Fruit fly (Drosophila melanogaster) whole organism, embryonic: Measurements from ENCODE around the gene Kdm5.
A peak's percentile ranks its signal among the peaks of the same experiment; 100 is the strongest.

ENCODE experiments used
- Atf3 ChIP-seq: fragments of 200-800 bp; sonication (Bioruptor generic); optimal IDR thresholded peaks from 3 replicates; lab custom pipeline; 2016; ENCODE audit warnings: missing biosample characterization, missing genetic modification characterization
- Bgb ChIP-seq: fragments of 200-800 bp; sonication (Bioruptor generic); IDR thresholded peaks from 2 replicates; pipeline ENCODE4 v1.3.6; 2022; ENCODE audit warnings: missing biosample characterization, missing genetic modification characterization; ENCODE audit not compliant: partially characterized antibody
- CG10462 ChIP-seq: fragments of 200-800 bp; sonication (Bioruptor generic); optimal IDR thresholded peaks from 2 replicates; lab custom pipeline; 2016; ENCODE audit warnings: missing biosample characterization, missing genetic modification characterization
- CG11456 ChIP-seq: fragments of 200-800 bp; sonication (Bioruptor generic); IDR thresholded peaks from 3 replicates; pipeline ENCODE4 v1.3.6; 2022; ENCODE audit warnings: missing biosample characterization, missing genetic modification characterization
- CG1233 ChIP-seq: fragments of 200-800 bp; sonication (Bioruptor generic); optimal IDR thresholded peaks from 4 replicates; lab custom pipeline; 2018; ENCODE audit warnings: missing biosample characterization, mild to moderate bottlenecking, missing genetic modification characterization
- CG12744 ChIP-seq: fragments of 200-800 bp; sonication (Bioruptor generic); optimal IDR thresholded peaks from 2 replicates; lab custom pipeline; 2016; ENCODE audit warnings: missing biosample characterization, missing genetic modification characterization
- CG2889 ChIP-seq: fragments of 200-800 bp; sonication (Bioruptor generic); IDR thresholded peaks from 3 replicates; pipeline ENCODE4 v1.3.6; 2022; ENCODE audit warnings: missing biosample characterization, missing genetic modification characterization
- CG31388 ChIP-seq: fragments of 200-800 bp; sonication (Bioruptor generic); optimal IDR thresholded peaks from 2 replicates; lab custom pipeline; 2016; ENCODE audit warnings: missing biosample characterization, missing genetic modification characterization
- CG34376 ChIP-seq: fragments of 200-800 bp; sonication (Bioruptor generic); optimal IDR thresholded peaks from 2 replicates; lab custom pipeline; 2018; ENCODE audit warnings: missing biosample characterization, mild to moderate bottlenecking, missing genetic modification characterization
- CG6254 ChIP-seq: fragments of 200-800 bp; sonication (Bioruptor generic); optimal IDR thresholded peaks from 3 replicates; lab custom pipeline; 2017; ENCODE audit warnings: mild to moderate bottlenecking, missing biosample characterization, missing genetic modification reagents, missing genetic modification characterization
- CG6272 ChIP-seq: fragments of 200-800 bp; sonication (Bioruptor generic); IDR thresholded peaks from 2 replicates; pipeline ENCODE4 v1.3.6; 2022; ENCODE audit warnings: missing biosample characterization, missing genetic modification characterization
- CG7786 ChIP-seq: fragments of 200-800 bp; sonication (Bioruptor generic); optimal IDR thresholded peaks from 2 replicates; lab custom pipeline; 2016; ENCODE audit warnings: missing biosample characterization, missing genetic modification characterization
- CG8388 ChIP-seq: fragments of 200-800 bp; sonication (Bioruptor generic); optimal IDR thresholded peaks from 2 replicates; lab custom pipeline; 2019; ENCODE audit warnings: missing biosample characterization, mild to moderate bottlenecking, missing genetic modification characterization, moderate library complexity
- CG9797 ChIP-seq: fragments of 200-800 bp; sonication (Bioruptor generic); optimal IDR thresholded peaks from 3 replicates; lab custom pipeline; 2018; ENCODE audit warnings: missing biosample characterization, mild to moderate bottlenecking, missing genetic modification characterization
- Camta ChIP-seq: fragments of 200-800 bp; sonication (Bioruptor generic); optimal IDR thresholded peaks from 2 replicates; lab custom pipeline; 2016; ENCODE audit warnings: missing biosample characterization, missing genetic modification characterization
- CrebB ChIP-seq: fragments of 200-800 bp; sonication (Bioruptor generic); optimal IDR thresholded peaks from 3 replicates; lab custom pipeline; 2018; ENCODE audit warnings: missing biosample characterization, mild to moderate bottlenecking, missing genetic modification characterization
- Deaf1 ChIP-seq: fragments of 200-800 bp; optimal IDR thresholded peaks from 3 replicates; lab custom pipeline; 2019; ENCODE audit warnings: missing biosample characterization, mild to moderate bottlenecking, missing genetic modification characterization, moderate library complexity
- Dek ChIP-seq: fragments of 200-800 bp; sonication (Bioruptor generic); optimal IDR thresholded peaks from 3 replicates; lab custom pipeline; 2019; ENCODE audit warnings: missing biosample characterization, mild to moderate bottlenecking, missing genetic modification characterization, moderate library complexity
- HLH3B ChIP-seq: fragments of 200-800 bp; sonication (Bioruptor generic); IDR thresholded peaks from 2 replicates; pipeline ENCODE4 v1.3.6; 2022; ENCODE audit warnings: missing biosample characterization, missing genetic modification characterization
- Hr51 ChIP-seq, 2 experiments: fragments of 200-800 bp; sonication (Bioruptor generic); optimal IDR thresholded peaks; 2 replicates in 1 of 2; 3 replicates in 1 of 2; lab custom pipeline; 2016 to 2018; ENCODE audit warnings: missing biosample characterization in 2 of 2, missing genetic modification characterization in 2 of 2, mild to moderate bottlenecking in 1 of 2, moderate library complexity in 1 of 2
- Kr ChIP-seq: fragments of 200-800 bp; sonication (Bioruptor generic); optimal IDR thresholded peaks from 2 replicates; lab custom pipeline; 2017; ENCODE audit warnings: missing biosample characterization, mild to moderate bottlenecking, missing genetic modification characterization
- MTF-1 ChIP-seq: fragments of 200-800 bp; sonication (Bioruptor generic); optimal IDR thresholded peaks from 2 replicates; lab custom pipeline; 2018; ENCODE audit warnings: missing biosample characterization, mild to moderate bottlenecking, missing genetic modification characterization, borderline replicate concordance
- NfI ChIP-seq: fragments of 200-800 bp; sonication (Bioruptor generic); optimal IDR thresholded peaks from 3 replicates; lab custom pipeline; 2018; ENCODE audit warnings: missing biosample characterization, mild to moderate bottlenecking, missing genetic modification characterization, moderate library complexity
- Pdp1 ChIP-seq, 2 experiments: fragments of 200-800 bp; sonication (Bioruptor generic); optimal IDR thresholded peaks; 3 replicates each; lab custom pipeline; 2016; ENCODE audit warnings: missing biosample characterization in 2 of 2, missing genetic modification characterization in 2 of 2, mild to moderate bottlenecking in 1 of 2, moderate library complexity in 1 of 2
- Scr ChIP-seq: fragments of 200-800 bp; sonication (Bioruptor generic); IDR thresholded peaks from 2 replicates; pipeline ENCODE4 v1.3.6; 2022; ENCODE audit warnings: missing biosample characterization, missing genetic modification characterization; ENCODE audit not compliant: partially characterized antibody
- Sox100B ChIP-seq: fragments of 200-800 bp; sonication (Bioruptor generic); optimal IDR thresholded peaks from 3 replicates; lab custom pipeline; 2018; ENCODE audit warnings: missing biosample characterization, mild to moderate bottlenecking, missing genetic modification characterization
- al ChIP-seq: fragments of 200-800 bp; sonication (Bioruptor generic); IDR thresholded peaks from 2 replicates; pipeline ENCODE4 v1.3.6; 2022; ENCODE audit warnings: missing biosample characterization, missing genetic modification characterization
- bcd ChIP-seq: fragments of 200-800 bp; sonication (Bioruptor generic); optimal IDR thresholded peaks from 2 replicates; lab custom pipeline; 2017; ENCODE audit warnings: missing biosample characterization, mild to moderate bottlenecking, missing genetic modification characterization
- crp ChIP-seq, 2 experiments: fragments of 200-800 bp; sonication (Bioruptor generic); optimal IDR thresholded peaks; 2 replicates in 1 of 2; 3 replicates in 1 of 2; lab custom pipeline; 2017; ENCODE audit warnings: missing biosample characterization in 2 of 2, missing genetic modification characterization in 2 of 2, mild to moderate bottlenecking in 1 of 2, moderate library complexity in 1 of 2
- da ChIP-seq: fragments of 200-800 bp; sonication (Bioruptor generic); optimal IDR thresholded peaks from 2 replicates; lab custom pipeline; 2016; ENCODE audit warnings: missing biosample characterization, missing genetic modification characterization
- dati ChIP-seq: fragments of 200-800 bp; sonication (Bioruptor generic); IDR thresholded peaks from 2 replicates; pipeline ENCODE4 v1.3.6; 2022; ENCODE audit warnings: missing biosample characterization, missing genetic modification characterization
- dimm ChIP-seq: fragments of 200-800 bp; sonication (Bioruptor generic); IDR thresholded peaks from 2 replicates; pipeline ENCODE4 v1.3.6; 2022; ENCODE audit warnings: missing biosample characterization, missing genetic modification characterization
- dpn ChIP-seq, 2 experiments: fragments of 200-800 bp; sonication (Bioruptor generic); optimal IDR thresholded peaks; 3 replicates each; lab custom pipeline; 2016; ENCODE audit warnings: missing biosample characterization in 2 of 2, missing genetic modification characterization in 2 of 2
- fd102C ChIP-seq: fragments of 200-800 bp; sonication (Bioruptor generic); optimal IDR thresholded peaks from 2 replicates; lab custom pipeline; 2018; ENCODE audit warnings: missing biosample characterization, mild to moderate bottlenecking, missing genetic modification characterization, moderate library complexity
- fd96Cb ChIP-seq: fragments of 200-800 bp; sonication (Bioruptor generic); optimal IDR thresholded peaks from 2 replicates; lab custom pipeline; 2018; ENCODE audit warnings: missing biosample characterization, mild to moderate bottlenecking, missing genetic modification characterization, moderate library complexity
- gfzf ChIP-seq: fragments of 200-800 bp; sonication (Bioruptor generic); optimal IDR thresholded peaks from 2 replicates; lab custom pipeline; 2016; ENCODE audit warnings: missing biosample characterization, mild to moderate bottlenecking, missing genetic modification characterization, moderate library complexity
- hb ChIP-seq: fragments of 200-800 bp; sonication (Bioruptor generic); IDR thresholded peaks from 3 replicates; pipeline ENCODE4 v1.3.6; 2022; ENCODE audit warnings: missing biosample characterization, missing genetic modification characterization; ENCODE audit not compliant: partially characterized antibody
- ken ChIP-seq: fragments of 200-800 bp; sonication (Bioruptor generic); IDR thresholded peaks from 3 replicates; pipeline ENCODE4 v1.3.6; 2022; ENCODE audit warnings: missing biosample characterization, missing genetic modification characterization
- lbe ChIP-seq: fragments of 200-800 bp; sonication (Bioruptor generic); optimal IDR thresholded peaks from 2 replicates; lab custom pipeline; 2016; ENCODE audit warnings: missing biosample characterization, mild to moderate bottlenecking, missing genetic modification characterization
- maf-S ChIP-seq: fragments of 200-800 bp; sonication (Bioruptor generic); optimal IDR thresholded peaks from 2 replicates; lab custom pipeline; 2016; ENCODE audit warnings: missing biosample characterization, missing genetic modification characterization
- mirr ChIP-seq: fragments of 200-800 bp; sonication (Bioruptor generic); optimal IDR thresholded peaks from 3 replicates; lab custom pipeline; 2018; ENCODE audit warnings: missing biosample characterization, mild to moderate bottlenecking, missing genetic modification characterization
- nmo ChIP-seq: fragments of 200-800 bp; sonication (Bioruptor generic); optimal IDR thresholded peaks from 2 replicates; lab custom pipeline; 2018; ENCODE audit warnings: missing biosample characterization, mild to moderate bottlenecking, missing genetic modification characterization, moderate library complexity
- odd ChIP-seq: fragments of 200-800 bp; sonication (Bioruptor generic); optimal IDR thresholded peaks from 2 replicates; lab custom pipeline; 2017; ENCODE audit warnings: missing biosample characterization, mild to moderate bottlenecking, missing genetic modification characterization
- prd ChIP-seq, 3 experiments: fragments of >200 bp in 2 of 3; fragments of 200-800 bp in 1 of 3; sonication (Bioruptor generic) in 1 of 3; optimal IDR thresholded peaks in 2 of 3; IDR thresholded peaks in 1 of 3; 2 replicates in 2 of 3; 3 replicates in 1 of 3; pipeline versions ENCODE4 v1.3.6 to Lab custom; 2017 to 2022; ENCODE audit warnings: missing biosample characterization in 1 of 3, missing genetic modification characterization in 1 of 3
- row ChIP-seq: fragments of 200-800 bp; sonication (Bioruptor generic); IDR thresholded peaks from 3 replicates; pipeline ENCODE4 v1.3.6; 2022; ENCODE audit warnings: missing biosample characterization, missing genetic modification characterization
- so ChIP-seq: fragments of 200-800 bp; sonication (Bioruptor generic); IDR thresholded peaks from 3 replicates; pipeline ENCODE4 v1.3.6; 2022; ENCODE audit warnings: missing biosample characterization, missing genetic modification characterization
- usp ChIP-seq: fragments of >200 bp; optimal IDR thresholded peaks from 2 replicates; lab custom pipeline; 2017; ENCODE audit warnings: missing biosample characterization, missing genetic modification characterization
- zf30C ChIP-seq: fragments of 200-800 bp; sonication (Bioruptor generic); optimal IDR thresholded peaks from 3 replicates; lab custom pipeline; 2018; ENCODE audit warnings: missing biosample characterization, mild to moderate bottlenecking, missing genetic modification characterization

Kdm5 gene

dm6 chr2L:5948775-5949526 is 50.4 kb downstream of the Kdm5 start, which contains the start of gene CG9044 (continued):
- no peak for TF ChIP-seq dimm (GFP tag; lab: Robert Waterston, UW)
- TF ChIP-seq Bgb (GFP tag; lab: Robert Waterston, UW): peak; percentile 89
- peak; percentile 50 for TF ChIP-seq al
- TF ChIP-seq odd (GFP tag; lab: Kevin White, UChicago): no peak
- TF ChIP-seq CG6272 (GFP tag; lab: Robert Waterston, UW): no peak; the same call in none of the 2 replicates
- TF ChIP-seq CG10462 (GFP tag; lab: Kevin White, UChicago): no peak
- TF ChIP-seq CrebB: no peak
- peak; percentile 96 for TF ChIP-seq Scr
- no peak for TF ChIP-seq Sox100B (GFP tag; lab: Kevin White, UChicago)
- TF ChIP-seq NfI (GFP tag; lab: Kevin White, UChicago): peak; percentile 53
- TF ChIP-seq maf-S: peak; percentile 38
- peak; percentile 59 to 72 for TF ChIP-seq dpn (GFP tag; optimal IDR thresholded peaks at IDR 0.05; lab: Kevin White, UChicago)
- TF ChIP-seq CG7786 (GFP tag; lab: Kevin White, UChicago): peak; percentile 57
- TF ChIP-seq Deaf1 (tag; lab: Kevin White, UChicago): no peak
- TF ChIP-seq prd (optimal IDR thresholded peaks at IDR 0.05; lab: Kevin White, UChicago): no peak
- peak; percentile 60 for TF ChIP-seq prd (GFP tag; IDR thresholded peaks at IDR 0.05; lab: Robert Waterston, UW)
- no peak for TF ChIP-seq crp (GFP tag; optimal IDR thresholded peaks at IDR 0.05; lab: Kevin White, UChicago)
- TF ChIP-seq HLH3B: no peak
- peak; percentile 89 for TF ChIP-seq hb (GFP tag; lab: Robert Waterston, UW)
- TF ChIP-seq row (GFP tag; lab: Robert Waterston, UW): peak; percentile 94
- TF ChIP-seq zf30C: no peak
- 0 out of 3 replicates have a peak, but pooled peaks have one; percentile 33 for TF ChIP-seq CG11456 (GFP tag; lab: Robert Waterston, UW)
- no peak for TF ChIP-seq dati
- peak; percentile 67 to 69 for TF ChIP-seq Pdp1 (GFP tag; optimal IDR thresholded peaks at IDR 0.05; lab: Kevin White, UChicago)
- TF ChIP-seq CG8388: no peak
- no peak for TF ChIP-seq CG34376 (GFP tag; lab: Kevin White, UChicago)
- no peak for TF ChIP-seq usp (GFP tag; lab: Kevin White, UChicago)
- TF ChIP-seq nmo (GFP tag; lab: Kevin White, UChicago): peak; percentile 82
- 0 out of 3 replicates have a peak, but pooled peaks have one; percentile 31 for TF ChIP-seq so
- TF ChIP-seq CG31388 (GFP tag; lab: Kevin White, UChicago): no peak
- TF ChIP-seq ken (GFP tag; lab: Robert Waterston, UW): 0 out of 3 replicates have a peak, but pooled peaks have one; percentile 28
- peak; percentile 30 for TF ChIP-seq Dek (tag; lab: Kevin White, UChicago)
- no peak for TF ChIP-seq bcd (GFP tag; lab: Kevin White, UChicago)
- TF ChIP-seq Kr: no peak
- no peak for TF ChIP-seq MTF-1
- peak; percentile 42 for TF ChIP-seq Camta (GFP tag; lab: Kevin White, UChicago)
- TF ChIP-seq da (GFP tag; lab: Kevin White, UChicago): no peak
- no peak for TF ChIP-seq CG9797 (GFP tag; lab: Kevin White, UChicago)
- no peak for TF ChIP-seq CG12744 (GFP tag; lab: Kevin White, UChicago)
- TF ChIP-seq lbe (GFP tag; lab: Kevin White, UChicago): peak; percentile 65
- TF ChIP-seq fd102C: no peak
- TF ChIP-seq Atf3: peak; percentile 37
- TF ChIP-seq gfzf (GFP tag; lab: Kevin White, UChicago): peak; percentile 19
- TF ChIP-seq Hr51 (GFP tag; optimal IDR thresholded peaks at IDR 0.05; lab: Kevin White, UChicago): peak in 1 of 2 experiments; percentile 66
- TF ChIP-seq CG6254 (GFP tag; lab: Kevin White, UChicago): no peak
- TF ChIP-seq CG1233 (GFP tag; lab: Kevin White, UChicago): peak; percentile 39
- TF ChIP-seq fd96Cb (tag; lab: Kevin White, UChicago): peak; percentile 37
- no peak for TF ChIP-seq mirr (GFP tag; lab: Kevin White, UChicago)
- TF ChIP-seq CG2889 (GFP tag; lab: Robert Waterston, UW): 0 out of 3 replicates have a peak, but pooled peaks have one; percentile 9
